Worm (Caenorhabditis elegans): ENCODE data around the gene F36A4.4.

ce11 chrIV:4227917-4228316 lies 39.5 kb upstream of the F36A4.4 start, which contains the start of gene srbc-70:
- no peak for TF ChIP-seq ztf-11 (tag; optimal IDR thresholded peaks at IDR 0.05)
- TF ChIP-seq unc-39 (tag; optimal IDR thresholded peaks at IDR 0.05) = no peak
- no peak for TF ChIP-seq snpc-4 (tag; optimal IDR thresholded peaks at IDR 0.05)
- no peak for TF ChIP-seq unc-62 (GFP tag; optimal IDR thresholded peaks at IDR 0.05)
- TF ChIP-seq nhr-12 (tag; optimal IDR thresholded peaks at IDR 0.05) = no peak
- TF ChIP-seq mep-1 (tag; optimal IDR thresholded peaks at IDR 0.05) = no peak
- no peak for TF ChIP-seq nhr-237 (tag; optimal IDR thresholded peaks at IDR 0.05)
- no peak for TF ChIP-seq ceh-43 (GFP tag; optimal IDR thresholded peaks at IDR 0.05)
- no peak for TF ChIP-seq ces-1 (GFP tag; optimal IDR thresholded peaks at IDR 0.05)
- TF ChIP-seq sptf-1 (tag; optimal IDR thresholded peaks at IDR 0.05) = no peak
- TF ChIP-seq lsy-2 (tag; optimal IDR thresholded peaks at IDR 0.05) = no peak
